Fruit fly (Drosophila melanogaster) whole organism, pupa: ENCODE measurements around the gene CG13314.

Experiments used
- CG10348 ChIP-seq: fragments of 200-800 bp; sonication (Bioruptor generic); IDR thresholded peaks from 2 replicates; pipeline ENCODE4 v1.3.6; 2022; ENCODE audit warnings: missing biosample characterization, missing genetic modification characterization
- CG12605 ChIP-seq: fragments of 200-800 bp; sonication (Bioruptor generic); IDR thresholded peaks from 2 replicates; pipeline ENCODE4 v1.3.6; 2022; ENCODE audit warnings: missing biosample characterization, missing genetic modification characterization
- CG13204 ChIP-seq: fragments of 200-800 bp; sonication (Bioruptor generic); optimal IDR thresholded peaks from 2 replicates; lab custom pipeline; 2018; ENCODE audit warnings: missing biosample characterization, mild to moderate bottlenecking, missing genetic modification characterization, moderate library complexity
- CG14655 ChIP-seq: fragments of 200-800 bp; sonication (Bioruptor generic); optimal IDR thresholded peaks from 3 replicates; lab custom pipeline; 2017; ENCODE audit warnings: mild to moderate bottlenecking, missing biosample characterization, missing genetic modification reagents, missing genetic modification characterization
- CG32121 ChIP-seq: fragments of 200-800 bp; sonication (Bioruptor generic); IDR thresholded peaks from 2 replicates; pipeline ENCODE4 v1.3.6; 2022; ENCODE audit warnings: missing biosample characterization, missing genetic modification characterization
- CG4496 ChIP-seq: fragments of 200-800 bp; sonication (Bioruptor generic); IDR thresholded peaks from 3 replicates; pipeline ENCODE4 v1.3.6; 2022; ENCODE audit warnings: missing biosample characterization, missing genetic modification characterization
- CG8301 ChIP-seq: fragments of 200-800 bp; sonication (Bioruptor generic); optimal IDR thresholded peaks from 2 replicates; lab custom pipeline; 2018; ENCODE audit warnings: missing biosample characterization, mild to moderate bottlenecking, missing genetic modification characterization
- CG9948 ChIP-seq: fragments of 200-800 bp; sonication (Bioruptor generic); optimal IDR thresholded peaks from 2 replicates; lab custom pipeline; 2018; ENCODE audit warnings: missing biosample characterization, mild to moderate bottlenecking, missing genetic modification characterization, moderate library complexity
- D1 ChIP-seq: fragments of 200-800 bp; sonication (Bioruptor generic); optimal IDR thresholded peaks from 2 replicates; lab custom pipeline; 2018; ENCODE audit warnings: missing biosample characterization, mild to moderate bottlenecking, missing genetic modification characterization, moderate library complexity
- Pif1B ChIP-seq: fragments of 200-800 bp; sonication (Bioruptor generic); optimal IDR thresholded peaks from 3 replicates; lab custom pipeline; 2016; ENCODE audit warnings: missing biosample characterization, missing genetic modification characterization
- Snoo ChIP-seq: fragments of 200-800 bp; sonication (Bioruptor generic); optimal IDR thresholded peaks from 3 replicates; lab custom pipeline; 2017; ENCODE audit warnings: missing biosample characterization, mild to moderate bottlenecking, missing genetic modification characterization, inconsistent platforms
- fd96Ca ChIP-seq: fragments of 200-800 bp; sonication (Bioruptor generic); IDR thresholded peaks from 3 replicates; pipeline ENCODE4 v1.3.6; 2022; ENCODE audit warnings: missing biosample characterization, missing genetic modification characterization
- gl ChIP-seq: fragments of 200-800 bp; sonication (Bioruptor generic); optimal IDR thresholded peaks from 2 replicates; lab custom pipeline; 2018; ENCODE audit warnings: missing biosample characterization, mild to moderate bottlenecking, missing genetic modification characterization

- TF ChIP-seq CG4496 (GFP tag; lab: Robert Waterston, UW) (no peak), CG10348 (GFP tag; lab: Robert Waterston, UW) (no peak), Pif1B (GFP tag; lab: Kevin White, UChicago) (no peak), CG32121 (no peak), CG13204 (GFP tag; lab: Kevin White, UChicago) (no peak), Snoo (tag; lab: Kevin White, UChicago) (no peak), D1 (tag; lab: Kevin White, UChicago) (no peak), gl (tag; lab: Kevin White, UChicago) (no peak), CG12605 (GFP tag; lab: Robert Waterston, UW) (no peak), CG9948 (tag; lab: Kevin White, UChicago) (no peak), CG14655 (GFP tag; lab: Kevin White, UChicago) (no peak), CG8301 (tag; lab: Kevin White, UChicago) (no peak), fd96Ca (GFP tag; lab: Robert Waterston, UW) (no peak)
Measured at dm6 chr3L:9017414-9017813, 35.8 kb downstream of the CG13314 start.
